Worm (Caenorhabditis elegans) whole organism, young adult: ENCODE measurements around the gene T04C12.9.

Source experiments
- B0261.1 ChIP-seq: sonication (generic microtip); optimal IDR thresholded peaks from 2 replicates; lab custom pipeline; 2016; ENCODE audit warnings: mild to moderate bottlenecking, missing genetic modification characterization, moderate library complexity, missing compliant biosample characterization
- B0336.3 ChIP-seq: fragments of 200-800 bp; sonication (Bioruptor generic); IDR thresholded peaks from 2 replicates; pipeline ENCODE4 v1.3.6; 2022; ENCODE audit warnings: missing genetic modification characterization, missing compliant biosample characterization
- D2030.7 ChIP-seq: fragments of 200-800 bp; sonication (Bioruptor generic); IDR thresholded peaks from 2 replicates; pipeline ENCODE4 v1.3.6; 2022; ENCODE audit warnings: missing genetic modification reagents, missing genetic modification characterization, missing compliant biosample characterization
- F10E7.11 ChIP-seq: sonication (generic microtip); optimal IDR thresholded peaks from 2 replicates; lab custom pipeline; 2017; ENCODE audit warnings: mild to moderate bottlenecking, missing genetic modification characterization, moderate library complexity, missing compliant biosample characterization
- F23B12.7 ChIP-seq: sonication (generic microtip); optimal IDR thresholded peaks from 2 replicates; lab custom pipeline; 2017; ENCODE audit warnings: missing genetic modification characterization, mild to moderate bottlenecking, missing compliant biosample characterization, antibody characterized with exemption, moderate library complexity; ENCODE audit not compliant: insufficient read depth
- F33H1.4 ChIP-seq: fragments of 200-800 bp; sonication (Bioruptor generic); IDR thresholded peaks from 2 replicates; pipeline ENCODE4 v1.3.6; 2022; ENCODE audit warnings: missing genetic modification reagents, missing genetic modification characterization, missing compliant biosample characterization
- F49E8.2 ChIP-seq: sonication (generic microtip); optimal IDR thresholded peaks from 3 replicates; lab custom pipeline; 2017; ENCODE audit warnings: missing genetic modification characterization, mild to moderate bottlenecking, missing compliant biosample characterization, antibody characterized with exemption, moderate library complexity; ENCODE audit not compliant: insufficient read depth
- F52B5.7 ChIP-seq: sonication (generic microtip); optimal IDR thresholded peaks from 2 replicates; lab custom pipeline; 2016; ENCODE audit warnings: mild to moderate bottlenecking, missing genetic modification characterization, missing compliant biosample characterization
- F55B11.4 ChIP-seq: sonication (generic microtip); optimal IDR thresholded peaks from 2 replicates; lab custom pipeline; 2016; ENCODE audit warnings: missing compliant biosample characterization, missing genetic modification characterization, borderline replicate concordance; ENCODE audit not compliant: insufficient read depth
- K12H6.12 ChIP-seq: fragments of 200-800 bp; sonication (Bioruptor generic); optimal IDR thresholded peaks from 2 replicates; lab custom pipeline; 2018; ENCODE audit warnings: mild to moderate bottlenecking, missing genetic modification characterization, missing compliant biosample characterization
- Y53F4B.3 ChIP-seq: fragments of 200-800 bp; sonication (Bioruptor generic); IDR thresholded peaks from 2 replicates; pipeline ENCODE4 v1.3.6; 2022; ENCODE audit warnings: missing genetic modification reagents, missing genetic modification characterization, missing compliant biosample characterization
- Y95B8A.8 ChIP-seq: fragments of 200-800 bp; sonication (Bioruptor generic); IDR thresholded peaks from 2 replicates; pipeline ENCODE4 v1.3.6; 2022; ENCODE audit warnings: missing genetic modification reagents, missing genetic modification characterization, missing compliant biosample characterization
- ZK185.1 ChIP-seq: sonication (generic microtip); optimal IDR thresholded peaks from 2 replicates; lab custom pipeline; 2016; ENCODE audit warnings: mild to moderate bottlenecking, missing genetic modification characterization, missing compliant biosample characterization; ENCODE audit not compliant: poor library complexity, severe bottlenecking
- aptf-3 ChIP-seq: fragments of 200-800 bp; sonication (Bioruptor generic); IDR thresholded peaks from 2 replicates; pipeline ENCODE4 v1.3.6; 2022; ENCODE audit warnings: missing genetic modification characterization, missing compliant biosample characterization
- attf-3 ChIP-seq: fragments of 200-800 bp; sonication (Bioruptor generic); conservative IDR thresholded peaks from 2 replicates; pipeline ENCODE4 v1.3.6; 2022; ENCODE audit warnings: missing genetic modification reagents, missing genetic modification characterization, missing compliant biosample characterization
- ccch-3 ChIP-seq: fragments of 200-800 bp; sonication (Bioruptor generic); optimal IDR thresholded peaks from 2 replicates; lab custom pipeline; 2018; ENCODE audit warnings: mild to moderate bottlenecking, missing genetic modification characterization, missing compliant biosample characterization
- cebp-1 ChIP-seq, 2 experiments: fragments of 200-800 bp in 1 of 2; sonication (Bioruptor generic) in 1 of 2; sonication (generic microtip) in 1 of 2; IDR thresholded peaks in 1 of 2; optimal IDR thresholded peaks in 1 of 2; 2 replicates each; pipeline versions ENCODE4 v1.3.6 to Lab custom; 2017 to 2022; ENCODE audit warnings: missing compliant biosample characterization in 2 of 2, missing genetic modification characterization in 2 of 2, mild to moderate bottlenecking in 1 of 2, missing genetic modification reagents in 1 of 2, moderate library complexity in 1 of 2
- ceh-91 ChIP-seq: fragments of 200-800 bp; sonication (Bioruptor generic); IDR thresholded peaks from 2 replicates; pipeline ENCODE4 v1.3.6; 2022; ENCODE audit warnings: missing genetic modification reagents, missing genetic modification characterization, missing compliant biosample characterization
- die-1 ChIP-seq: sonication (generic microtip); optimal IDR thresholded peaks from 2 replicates; lab custom pipeline; 2016; ENCODE audit warnings: missing genotype, mild to moderate bottlenecking, missing genetic modification characterization, missing compliant biosample characterization
- dpl-1 ChIP-seq: fragments of 150-350 bp; optimal IDR thresholded peaks from 2 replicates; lab custom pipeline; 2014; ENCODE audit warnings: missing biosample characterization, missing genetic modification reagents, missing genetic modification characterization
- hlh-12 ChIP-seq: sonication (generic microtip); optimal IDR thresholded peaks from 2 replicates; lab custom pipeline; 2016; ENCODE audit warnings: missing genetic modification characterization, missing compliant biosample characterization
- hsf-1 ChIP-seq: fragments of 200-800 bp; sonication (Bioruptor generic); IDR thresholded peaks from 2 replicates; pipeline ENCODE4 v1.3.6; 2022; ENCODE audit warnings: missing genetic modification reagents, missing genetic modification characterization, missing compliant biosample characterization
- let-526 ChIP-seq: fragments of 200-800 bp; sonication (Bioruptor generic); IDR thresholded peaks from 2 replicates; pipeline ENCODE4 v1.3.6; 2022; ENCODE audit warnings: missing genetic modification reagents, missing genetic modification characterization, missing compliant biosample characterization
- let-607 ChIP-seq, 2 experiments: fragments of 200-800 bp in 1 of 2; sonication (Bioruptor generic) in 1 of 2; sonication (generic microtip) in 1 of 2; optimal IDR thresholded peaks; 2 replicates each; lab custom pipeline; 2016 to 2018; ENCODE audit warnings: mild to moderate bottlenecking in 2 of 2, missing compliant biosample characterization in 2 of 2, missing genetic modification characterization in 2 of 2, moderate library complexity in 2 of 2, missing genotype in 1 of 2
- lin-54 ChIP-seq: fragments of 200-800 bp; sonication (Bioruptor generic); optimal IDR thresholded peaks from 2 replicates; lab custom pipeline; 2018; ENCODE audit warnings: mild to moderate bottlenecking, missing genetic modification characterization, missing compliant biosample characterization
- lsy-27 ChIP-seq: sonication (generic microtip); optimal IDR thresholded peaks from 2 replicates; lab custom pipeline; 2017; ENCODE audit warnings: missing genetic modification characterization, mild to moderate bottlenecking, missing compliant biosample characterization, antibody characterized with exemption, missing genotype, borderline replicate concordance; ENCODE audit not compliant: insufficient read depth
- mel-28 ChIP-seq: sonication (generic microtip); optimal IDR thresholded peaks from 2 replicates; lab custom pipeline; 2016; ENCODE audit warnings: borderline replicate concordance, mild to moderate bottlenecking, missing genetic modification characterization, missing compliant biosample characterization
- mes-4 ChIP-seq: sonication (generic microtip); optimal IDR thresholded peaks from 2 replicates; lab custom pipeline; 2016; ENCODE audit warnings: missing genotype, missing genetic modification characterization, missing compliant biosample characterization
- nhr-120 ChIP-seq: fragments of 200-800 bp; sonication (Bioruptor generic); IDR thresholded peaks from 2 replicates; pipeline ENCODE4 v1.3.6; 2022; ENCODE audit warnings: missing genetic modification characterization, missing compliant biosample characterization
- nhr-80 ChIP-seq: sonication (generic microtip); optimal IDR thresholded peaks from 2 replicates; lab custom pipeline; 2016; ENCODE audit warnings: missing genetic modification characterization, missing compliant biosample characterization
- nhr-90 ChIP-seq: sonication (generic microtip); optimal IDR thresholded peaks from 2 replicates; lab custom pipeline; 2016; ENCODE audit warnings: missing genotype, mild to moderate bottlenecking, missing genetic modification characterization, missing compliant biosample characterization
- pbrm-1 ChIP-seq: fragments of 200-800 bp; sonication (Bioruptor generic); IDR thresholded peaks from 2 replicates; pipeline ENCODE4 v1.3.6; 2022; ENCODE audit warnings: missing genetic modification reagents, missing genetic modification characterization, missing compliant biosample characterization
- repo-1 ChIP-seq: sonication (generic microtip); optimal IDR thresholded peaks from 2 replicates; lab custom pipeline; 2017; ENCODE audit warnings: mild to moderate bottlenecking, missing genetic modification characterization, missing compliant biosample characterization
- tbp1 ChIP-seq: fragments of 200-800 bp; sonication (Bioruptor generic); optimal IDR thresholded peaks from 2 replicates; lab custom pipeline; 2018; ENCODE audit warnings: mild to moderate bottlenecking, missing genetic modification characterization, missing compliant biosample characterization
- unc-62 ChIP-seq: fragments of 150-350 bp; optimal IDR thresholded peaks from 2 replicates; lab custom pipeline; 2014; ENCODE audit warnings: missing biosample characterization, missing genetic modification reagents, missing genetic modification characterization
- xnd-1 ChIP-seq: sonication (generic microtip); optimal IDR thresholded peaks from 2 replicates; lab custom pipeline; 2016; ENCODE audit warnings: missing genotype, missing genetic modification reagents, missing genetic modification characterization, missing compliant biosample characterization
- ztf-28 ChIP-seq: fragments of 200-800 bp; sonication (Bioruptor generic); IDR thresholded peaks from 2 replicates; pipeline ENCODE4 v1.3.6; 2022; ENCODE audit warnings: missing genetic modification reagents, missing genetic modification characterization, missing compliant biosample characterization

T04C12.9 gene

ce11 chrV:11043767-11044166, 19.2 kb downstream of the T04C12.9 start, which contains the start of gene C45B11.6:
Gene C45B11.6 (plus strand): TSS chrV:11044067.
- TF ChIP-seq ceh-91, result no peak
- no peak for TF ChIP-seq ccch-3

- peak; percentile 7 for TF ChIP-seq nhr-80 (tag; lab: Kevin White, UChicago)
- 0 out of 2 replicates have a peak, but pooled peaks have one; percentile 35 for TF ChIP-seq cebp-1 (GFP tag; IDR thresholded peaks at IDR 0.05; lab: Robert Waterston, UW)
- peak; percentile 83 for TF ChIP-seq cebp-1 (tag; optimal IDR thresholded peaks at IDR 0.05; lab: Kevin White, UChicago)
- no peak for TF ChIP-seq D2030.7
- TF ChIP-seq pbrm-1 (GFP tag; lab: Robert Waterston, UW), result no peak
Measured at ce11 chrV:11042538-11042937, 20.5 kb downstream of the T04C12.9 start, which contains the start of gene C45B11.2. Gene C45B11.2 (plus strand): TSS chrV:11042710.

ce11 chrV:11041499-11041898, 21.5 kb downstream of the T04C12.9 start, which contains the start of gene C45B11.5:
Gene C45B11.5 (plus strand): TSS chrV:11041799.
- TF ChIP-seq F49E8.2 (tag; lab: Kevin White, UChicago) (no peak), F23B12.7 (tag; lab: Kevin White, UChicago) (no peak), Y53F4B.3 (GFP tag; lab: Robert Waterston, UW) (no peak), D2030.7 (no peak), nhr-90 (no peak), let-526 (no peak), F55B11.4 (tag; lab: Kevin White, UChicago) (no peak), ztf-28 (no peak), repo-1 (no peak), F33H1.4 (GFP tag; lab: Robert Waterston, UW) (no peak), K12H6.12 (no peak), Y95B8A.8 (GFP tag; lab: Robert Waterston, UW) (no peak), nhr-120 (GFP tag; lab: Robert Waterston, UW) (no peak), B0336.3 (GFP tag; lab: Robert Waterston, UW) (no peak), dpl-1 (GFP tag; lab: Kevin White, UChicago) (no peak), tbp1 (GFP tag; lab: Kevin White, UChicago) (no peak), die-1 (tag; lab: Kevin White, UChicago) (no peak), F10E7.11 (tag; lab: Kevin White, UChicago) (no peak), hsf-1 (GFP tag; lab: Robert Waterston, UW) (no peak)

- TF ChIP-seq ZK185.1 (no peak), hlh-12 (tag; lab: Kevin White, UChicago) (no peak), xnd-1 (tag; lab: Kevin White, UChicago) (no peak), nhr-80 (tag; lab: Kevin White, UChicago) (no peak), attf-3 (GFP tag; lab: Robert Waterston, UW) (no peak), ztf-28 (no peak), B0261.1 (tag; lab: Kevin White, UChicago) (no peak), cebp-1 (GFP tag; IDR thresholded peaks at IDR 0.05; lab: Robert Waterston, UW) (no peak), cebp-1 (tag; optimal IDR thresholded peaks at IDR 0.05; lab: Kevin White, UChicago) (no peak), mes-4 (tag; lab: Kevin White, UChicago) (no peak), aptf-3 (GFP tag; lab: Robert Waterston, UW) (no peak), unc-62 (GFP tag; lab: Kevin White, UChicago) (no peak), mel-28 (tag; lab: Kevin White, UChicago) (no peak), F52B5.7 (no peak), let-607 (tag; optimal IDR thresholded peaks at IDR 0.05; lab: Kevin White, UChicago) (no peak), lin-54 (no peak), lsy-27 (tag; lab: Kevin White, UChicago) (no peak)
Measured at ce11 chrV:11040473-11040872, 22.5 kb downstream of the T04C12.9 start, which contains the start of gene C45B11.8. Gene C45B11.8 (plus strand): TSS chrV:11040773.
